Worm (Caenorhabditis elegans) whole organism, late embryonic: Measurements from ENCODE around the gene bli-6.

Experiments used
- K09A11.1 ChIP-seq: sonication (generic microtip); optimal IDR thresholded peaks from 2 replicates; lab custom pipeline; 2017; ENCODE audit warnings: antibody characterized with exemption, mild to moderate bottlenecking, missing genetic modification characterization, missing compliant biosample characterization; ENCODE audit not compliant: insufficient read depth
- ceh-14 ChIP-seq: sonication (generic microtip); optimal IDR thresholded peaks from 2 replicates; lab custom pipeline; 2016; ENCODE audit warnings: missing genotype, missing genetic modification characterization, missing compliant biosample characterization
- syd-9 ChIP-seq: sonication (generic microtip); optimal IDR thresholded peaks from 2 replicates; lab custom pipeline; 2016; ENCODE audit warnings: mild to moderate bottlenecking, missing genetic modification characterization, moderate library complexity, missing compliant biosample characterization
- zip-5 ChIP-seq: sonication (generic microtip); optimal IDR thresholded peaks from 2 replicates; lab custom pipeline; 2016; ENCODE audit warnings: missing genetic modification characterization, missing compliant biosample characterization

DNA sequence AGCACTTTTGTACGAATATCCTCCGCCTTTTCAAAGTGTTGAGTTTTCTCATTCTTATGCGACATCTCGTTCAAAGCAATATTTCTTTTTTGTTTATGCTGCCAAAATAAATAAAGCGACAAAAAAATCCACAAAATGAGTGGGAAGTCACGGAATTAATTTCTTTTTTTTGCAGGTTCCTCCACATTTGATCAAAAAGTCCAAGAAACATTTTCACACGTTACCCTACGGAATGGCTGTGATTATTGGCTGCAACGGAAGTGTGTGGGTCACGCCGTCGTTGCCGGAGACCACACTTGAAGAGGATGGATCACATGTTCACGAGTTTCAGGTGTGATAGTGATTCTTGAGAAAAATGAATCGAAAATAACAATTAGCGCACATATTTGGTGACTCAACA is 39.7 kb downstream of the bli-6 start, which contains the start of gene Y73B6BL.22:
- no peak for TF ChIP-seq syd-9 (tag; lab: Kevin White, UChicago)
- no peak for TF ChIP-seq ceh-14 (tag; lab: Kevin White, UChicago)
- TF ChIP-seq zip-5 (tag; lab: Kevin White, UChicago), result no peak
- TF ChIP-seq K09A11.1 (tag; lab: Kevin White, UChicago), result no peak
